Worm (Caenorhabditis elegans) whole organism, L3 larva: Measurements from ENCODE around the gene srab-16.

Experiments
- R02D3.7 ChIP-seq: fragments of 150-350 bp; optimal IDR thresholded peaks from 2 replicates; lab custom pipeline; 2014; ENCODE audit warnings: missing biosample characterization, missing genetic modification characterization
- nhr-76 ChIP-seq: fragments of 150-350 bp; sonication (generic microtip); optimal IDR thresholded peaks from 5 replicates; lab custom pipeline; 2014; ENCODE audit warnings: missing biosample characterization, missing genetic modification characterization
- ztf-11 ChIP-seq: fragments of 150-350 bp; optimal IDR thresholded peaks from 2 replicates; lab custom pipeline; 2014; ENCODE audit warnings: missing biosample characterization, missing genetic modification characterization

DNA sequence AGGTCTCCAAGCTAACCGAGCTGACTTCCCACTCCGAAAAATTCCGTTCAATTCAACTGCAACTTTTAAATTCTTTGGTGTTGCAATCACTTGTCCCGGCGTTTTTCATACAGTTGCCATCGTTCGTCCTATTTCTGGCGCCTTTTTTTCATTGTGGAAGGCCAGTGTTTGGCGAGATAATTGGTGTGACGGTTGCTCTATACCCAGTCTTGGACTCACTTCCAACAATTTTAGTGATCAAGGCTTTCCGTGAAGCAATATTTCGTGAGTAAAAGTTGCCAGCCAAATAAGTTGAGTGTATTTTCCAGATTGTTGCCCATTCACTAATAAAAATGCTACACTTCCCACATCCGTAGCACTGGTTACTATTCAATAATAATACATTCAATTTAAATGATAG lies 10.3 kb upstream of the srab-16 start:
- TF ChIP-seq nhr-76 (tag; lab: Kevin White, UChicago) (no peak), ztf-11 (tag; lab: Kevin White, UChicago) (no peak), R02D3.7 (tag; lab: Kevin White, UChicago) (no peak)
